Worm (Caenorhabditis elegans): ENCODE results near the gene sqt-3.

Gene sqt-3

ce11 chrV:12303453-12304077, 49.0 kb upstream of the sqt-3 start (continued):
- peak; percentile 98 for TF ChIP-seq sdz-12 (GFP tag; optimal IDR thresholded peaks at IDR 0.05)
- TF ChIP-seq arid-1 (GFP tag; conservative IDR thresholded peaks at IDR 0.05): peak; percentile 99
- peak; percentile 100 for TF ChIP-seq lim-7 (GFP tag; IDR thresholded peaks at IDR 0.05)
- peak; percentile 100 for TF ChIP-seq Y105C5A.15 (GFP tag; IDR thresholded peaks at IDR 0.05)
- peak; percentile 94 for TF ChIP-seq rbr-2 (tag; optimal IDR thresholded peaks at IDR 0.05)
- no peak for TF ChIP-seq ceh-62 (tag; optimal IDR thresholded peaks at IDR 0.05)
- no peak for TF ChIP-seq lin-39 (tag; optimal IDR thresholded peaks at IDR 0.05)
- TF ChIP-seq mdt-29 (GFP tag; IDR thresholded peaks at IDR 0.05): peak; percentile 95
- TF ChIP-seq dve-1 (tag; optimal IDR thresholded peaks at IDR 0.05; ENCODE audit: insufficient read depth): peak; percentile 89
- TF ChIP-seq egl-43 (GFP tag; IDR thresholded peaks at IDR 0.05): peak; percentile 100
- TF ChIP-seq ceh-28 (tag; optimal IDR thresholded peaks at IDR 0.05): no peak
- TF ChIP-seq fkh-10 (GFP tag; optimal IDR thresholded peaks at IDR 0.05): peak; percentile 60
- peak; percentile 95 for TF ChIP-seq madf-9 (GFP tag; conservative IDR thresholded peaks at IDR 0.05)
- peak; percentile 96 for TF ChIP-seq dmd-9 (GFP tag; IDR thresholded peaks at IDR 0.05)
- peak; percentile 85 for TF ChIP-seq ceh-32 (tag; optimal IDR thresholded peaks at IDR 0.05; ENCODE audit: poor library complexity)
- peak; percentile 99 for TF ChIP-seq php-3 (GFP tag; IDR thresholded peaks at IDR 0.05)

ce11 chrV:12305677-12306076, 46.9 kb upstream of the sqt-3 start:
- TF ChIP-seq set-16 (GFP tag; IDR thresholded peaks at IDR 0.05) (no peak), mdl-1 (tag; optimal IDR thresholded peaks at IDR 0.05) (no peak), ztf-11 (tag; optimal IDR thresholded peaks at IDR 0.05) (no peak), hif-1 (tag; optimal IDR thresholded peaks at IDR 0.05) (no peak), jun-1 (tag; optimal IDR thresholded peaks at IDR 0.05) (no peak), lin-1 (GFP tag; IDR thresholded peaks at IDR 0.05) (no peak), hlh-30 (tag; optimal IDR thresholded peaks at IDR 0.05; ENCODE audit: insufficient read depth) (no peak)

ce11 chrV:12307011-12307540, 45.5 kb upstream of the sqt-3 start, which contains the start of gene srg-45:
TSS of gene srg-45 (plus strand) at chrV:12307490.
- TF ChIP-seq madf-9 (GFP tag; conservative IDR thresholded peaks at IDR 0.05) (no peak), hlh-30 (tag; optimal IDR thresholded peaks at IDR 0.05; ENCODE audit: insufficient read depth) (no peak), zfp-3 (GFP tag; conservative IDR thresholded peaks at IDR 0.05) (0 out of 2 replicates have a peak, but pooled peaks have one; percentile 47), nhr-77 (tag; optimal IDR thresholded peaks at IDR 0.05) (no peak), ceh-20 (GFP tag; IDR thresholded peaks at IDR 0.05) (no peak), zip-2 (tag; optimal IDR thresholded peaks at IDR 0.05) (no peak), nhr-11 (tag; optimal IDR thresholded peaks at IDR 0.05) (no peak), egl-27 (tag; optimal IDR thresholded peaks at IDR 0.05) (no peak), mdt-29 (GFP tag; IDR thresholded peaks at IDR 0.05) (no peak), lin-1 (GFP tag; IDR thresholded peaks at IDR 0.05) (no peak), aha-1 (tag) (peak; percentile 69), D1046.2 (GFP tag; IDR thresholded peaks at IDR 0.05) (no peak), zfp-2 (tag; optimal IDR thresholded peaks at IDR 0.05) (no peak), Y48G9A.11 (GFP tag; IDR thresholded peaks at IDR 0.05) (no peak), unc-39 (tag; optimal IDR thresholded peaks at IDR 0.05) (no peak), mep-1 (tag; optimal IDR thresholded peaks at IDR 0.05) (peak; percentile 31), nhr-28 (tag; optimal IDR thresholded peaks at IDR 0.05) (no peak), unc-62 (GFP tag; optimal IDR thresholded peaks at IDR 0.05 in 1 of 2) (peak in 1 of 2 experiments; percentile 48), unc-62 (tag; optimal IDR thresholded peaks at IDR 0.05) (no peak), ceh-44 (GFP tag; IDR thresholded peaks at IDR 0.05) (no peak), mxl-2 (GFP tag; conservative IDR thresholded peaks at IDR 0.05) (no peak), dve-1 (tag; optimal IDR thresholded peaks at IDR 0.05; ENCODE audit: insufficient read depth) (no peak), snpc-4 (tag; optimal IDR thresholded peaks at IDR 0.05) (no peak), ceh-62 (tag; optimal IDR thresholded peaks at IDR 0.05) (no peak), spr-1 (tag; optimal IDR thresholded peaks at IDR 0.05) (no peak), lin-38 (GFP tag; IDR thresholded peaks at IDR 0.05) (no peak), egl-43 (GFP tag; IDR thresholded peaks at IDR 0.05) (no peak)
